Worm (Caenorhabditis elegans) whole organism, L1 larva: ENCODE results near the gene gln-5.
"Not testable (repeated sequence)": the region's sequence is repeated elsewhere in the genome, so short reads cannot be mapped to it uniquely, and the experiment has no call there.

Source experiments
- C16A3.4 ChIP-seq: fragments of 150-350 bp; optimal IDR thresholded peaks from 2 replicates; lab custom pipeline; 2014; ENCODE audit warnings: missing biosample characterization, missing genetic modification characterization
- C34B4.2 ChIP-seq: sonication (generic microtip); optimal IDR thresholded peaks from 2 replicates; lab custom pipeline; 2017; ENCODE audit warnings: mild to moderate bottlenecking, missing genetic modification characterization, missing compliant biosample characterization
- Y116A8C.19 ChIP-seq: sonication (generic microtip); optimal IDR thresholded peaks from 2 replicates; lab custom pipeline; 2016; ENCODE audit warnings: missing compliant biosample characterization, missing genetic modification characterization, borderline replicate concordance
- aha-1 ChIP-seq: fragments of 150-350 bp; optimal IDR thresholded peaks from 2 replicates; lab custom pipeline; 2014; ENCODE audit warnings: missing biosample characterization, missing genetic modification characterization
- blmp-1 ChIP-seq: fragments of 150-350 bp; optimal IDR thresholded peaks from 2 replicates; lab custom pipeline; 2014; ENCODE audit warnings: missing biosample characterization, missing genetic modification characterization
- ceh-8 ChIP-seq: fragments of 200-800 bp; sonication (Bioruptor generic); optimal IDR thresholded peaks from 2 replicates; lab custom pipeline; 2018; ENCODE audit warnings: mild to moderate bottlenecking, missing genetic modification characterization, moderate library complexity, missing compliant biosample characterization
- dpl-1 ChIP-seq, 3 experiments: fragments of 150-350 bp in 2 of 3; sonication (generic microtip) in 1 of 3; optimal IDR thresholded peaks; 2 replicates each; lab custom pipeline; 2014 to 2017; ENCODE audit warnings: missing biosample characterization in 3 of 3, missing genetic modification characterization in 3 of 3, missing genetic modification reagents in 3 of 3
- efl-1 ChIP-seq, 4 experiments: fragments of 150-350 bp; optimal IDR thresholded peaks in 3 of 4; peaks in 1 of 4; 1 replicate in 1 of 4; 2 replicates in 3 of 4; lab custom pipeline; 2014; ENCODE audit warnings: missing biosample characterization in 2 of 4, missing genetic modification characterization in 2 of 4, missing genetic modification reagents in 2 of 4
- elt-2 ChIP-seq: sonication (generic microtip); optimal IDR thresholded peaks from 2 replicates; lab custom pipeline; 2016; ENCODE audit warnings: missing genetic modification characterization, mild to moderate bottlenecking, inconsistent platforms, missing compliant biosample characterization, missing genetic modification reagents
- elt-3 ChIP-seq, 6 experiments: fragments of 150-350 bp in 1 of 6; sonication (generic microtip); optimal IDR thresholded peaks; 2 replicates each; lab custom pipeline; 2017 to 2018; ENCODE audit warnings: missing biosample characterization in 6 of 6, missing genetic modification characterization in 6 of 6, inconsistent platforms in 1 of 6
- ets-5 ChIP-seq: fragments of 200-800 bp; sonication (Bioruptor generic); IDR thresholded peaks from 2 replicates; pipeline ENCODE4 v1.3.6; 2022; ENCODE audit warnings: missing genetic modification characterization, missing compliant biosample characterization
- fkh-4 ChIP-seq: sonication (generic microtip); optimal IDR thresholded peaks from 2 replicates; lab custom pipeline; 2016; ENCODE audit warnings: missing compliant biosample characterization, missing genetic modification characterization, borderline replicate concordance
- fkh-8 ChIP-seq: sonication (generic microtip); optimal IDR thresholded peaks from 2 replicates; lab custom pipeline; 2016; ENCODE audit warnings: mild to moderate bottlenecking, missing genetic modification characterization, missing compliant biosample characterization
- hlh-17 ChIP-seq: fragments of 200-800 bp; sonication (Bioruptor generic); optimal IDR thresholded peaks from 2 replicates; lab custom pipeline; 2018; ENCODE audit warnings: missing genetic modification characterization, mild to moderate bottlenecking, missing compliant biosample characterization, moderate library complexity, borderline replicate concordance
- isw-1 ChIP-seq: fragments of 200-800 bp; sonication (Bioruptor generic); IDR thresholded peaks from 2 replicates; pipeline ENCODE4 v1.3.6; 2022; ENCODE audit warnings: missing genetic modification characterization, missing compliant biosample characterization
- lin-35 ChIP-seq, 2 experiments: fragments of 150-350 bp; optimal IDR thresholded peaks; 2 replicates each; lab custom pipeline; 2014; ENCODE audit warnings: missing biosample characterization in 2 of 2, missing genetic modification characterization in 2 of 2, missing genetic modification reagents in 2 of 2
- nhr-19 ChIP-seq: fragments of 200-800 bp; sonication (Bioruptor generic); conservative IDR thresholded peaks from 2 replicates; pipeline ENCODE4 v1.3.6; 2022; ENCODE audit warnings: missing genetic modification characterization, missing compliant biosample characterization
- nhr-28 ChIP-seq: fragments of 150-350 bp; optimal IDR thresholded peaks from 2 replicates; lab custom pipeline; 2014; ENCODE audit warnings: missing biosample characterization, missing genetic modification characterization
- nhr-71 ChIP-seq: sonication (generic microtip); optimal IDR thresholded peaks from 2 replicates; lab custom pipeline; 2016; ENCODE audit warnings: mild to moderate bottlenecking, missing genetic modification characterization, moderate library complexity, missing compliant biosample characterization
- nhr-90 ChIP-seq: sonication (generic microtip); optimal IDR thresholded peaks from 2 replicates; lab custom pipeline; 2016; ENCODE audit warnings: mild to moderate bottlenecking, missing genetic modification characterization, missing compliant biosample characterization; ENCODE audit not compliant: poor library complexity
- pax-3 ChIP-seq: fragments of 200-800 bp; sonication (Bioruptor generic); optimal IDR thresholded peaks from 2 replicates; lab custom pipeline; 2018; ENCODE audit warnings: mild to moderate bottlenecking, missing genetic modification characterization, moderate library complexity, missing compliant biosample characterization
- rnt-1 ChIP-seq: sonication (generic microtip); optimal IDR thresholded peaks from 2 replicates; lab custom pipeline; 2016; ENCODE audit warnings: mild to moderate bottlenecking, missing genetic modification characterization, moderate library complexity, missing compliant biosample characterization
- snpc-4 ChIP-seq: fragments of 150-350 bp; optimal IDR thresholded peaks from 2 replicates; lab custom pipeline; 2014; ENCODE audit warnings: missing biosample characterization, missing genetic modification characterization
- tlp-1 ChIP-seq: fragments of 150-350 bp; optimal IDR thresholded peaks from 2 replicates; lab custom pipeline; 2014; ENCODE audit warnings: missing biosample characterization, missing genetic modification characterization

The gln-5 gene

DNA sequence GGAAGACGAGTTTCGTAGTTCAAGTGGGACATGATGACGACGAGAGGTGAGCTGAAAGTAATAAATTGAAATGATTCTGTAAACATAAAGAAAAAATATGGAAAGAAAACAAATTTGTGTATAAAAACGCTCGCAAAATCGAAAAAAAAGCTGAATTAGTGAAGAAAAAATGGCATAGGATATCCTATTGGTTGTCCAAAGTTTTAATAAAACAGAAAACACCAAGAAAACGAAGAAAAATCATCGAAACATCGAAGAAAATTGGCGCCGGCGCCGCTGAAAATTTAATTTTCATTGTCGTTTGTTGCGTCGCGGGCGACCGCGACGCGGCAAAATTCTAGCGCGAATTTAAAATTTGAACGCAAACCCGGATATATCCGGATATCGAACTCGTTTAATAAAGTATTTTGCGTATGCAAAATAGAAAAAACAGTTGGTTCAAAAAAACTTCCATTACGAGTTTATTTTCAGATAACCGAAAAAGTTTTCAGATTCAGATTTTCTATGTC is at the start of gene gln-5:
Gene gln-5 (minus strand): TSS at position 51 of the 509 bp plus-strand sequence.
- TF ChIP-seq Y116A8C.19 (tag; lab: Kevin White, UChicago) = no peak
- peak in 1 of 2 experiments; percentile 29 for TF ChIP-seq efl-1 (optimal IDR thresholded peaks at IDR 0.05; lab: Kevin White, UChicago)
- TF ChIP-seq efl-1 (GFP tag; optimal IDR thresholded peaks at IDR 0.05 in 1 of 2; lab: Kevin White, UChicago) = peak in 1 of 2 experiments; percentile 31

DNA sequence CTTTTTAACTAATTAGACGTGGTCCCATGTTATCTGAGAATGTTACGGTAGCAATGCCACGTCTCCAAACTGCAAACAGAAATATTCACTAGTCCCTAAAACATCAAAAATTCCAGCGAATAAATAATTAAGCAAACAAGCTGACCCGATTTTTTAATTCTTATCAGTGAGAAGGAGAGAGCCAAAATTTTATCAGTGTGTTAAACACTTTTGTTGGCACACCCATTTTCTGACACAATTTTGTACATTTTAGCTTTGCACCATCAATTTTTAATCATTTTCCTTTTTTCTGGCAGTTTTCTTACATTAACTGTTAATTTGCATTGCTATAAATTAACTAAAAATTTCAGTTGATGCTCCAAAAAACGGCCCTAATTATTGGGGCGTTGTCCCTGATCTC is 47.0 kb upstream of the gln-5 start, which contains the start of gene C49C3.4:
Gene C49C3.4 (plus strand): TSS at position 351 of the 400 bp plus-strand sequence.
- no peak for TF ChIP-seq elt-3 (tag; optimal IDR thresholded peaks at IDR 0.05; lab: Kevin White, UChicago)
- TF ChIP-seq lin-35 (GFP tag; optimal IDR thresholded peaks at IDR 0.05; lab: Kevin White, UChicago) = peak in 1 of 2 experiments; percentile 4
- no peak for TF ChIP-seq dpl-1 (GFP tag; optimal IDR thresholded peaks at IDR 0.05; lab: Kevin White, UChicago)
- TF ChIP-seq elt-2 (tag; lab: Kevin White, UChicago) = peak; percentile 52
- no peak for TF ChIP-seq aha-1
- no peak for TF ChIP-seq nhr-90 (tag; lab: Kevin White, UChicago)
- no peak for TF ChIP-seq blmp-1 (tag; lab: Kevin White, UChicago)
- TF ChIP-seq fkh-4 (tag; lab: Kevin White, UChicago) = no peak
- no peak for TF ChIP-seq nhr-19 (GFP tag; lab: Robert Waterston, UW)
- TF ChIP-seq C34B4.2 = no peak
- no peak for TF ChIP-seq hlh-17
- TF ChIP-seq snpc-4 (tag; lab: Kevin White, UChicago) = no peak
- TF ChIP-seq ets-5 (GFP tag; lab: Robert Waterston, UW) = no peak
- no peak for TF ChIP-seq C16A3.4

DNA sequence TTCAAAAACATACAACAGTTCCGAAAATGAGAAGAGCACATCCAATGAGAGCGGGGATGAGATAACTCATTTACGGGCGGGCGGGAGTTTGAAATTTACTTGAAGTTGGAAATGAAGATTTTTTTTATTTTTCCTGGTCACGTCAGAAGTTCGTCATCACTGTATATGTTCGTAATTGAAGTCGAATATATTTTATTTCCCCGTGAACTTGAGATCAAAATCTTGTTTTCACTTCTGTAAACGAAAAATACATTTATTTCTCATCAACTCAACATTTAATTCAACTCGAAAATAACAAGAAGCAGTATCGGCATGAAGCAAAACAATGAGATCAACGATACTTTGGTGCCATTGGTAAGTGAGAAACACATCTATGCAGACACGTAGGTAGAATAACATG is 42.9 kb upstream of the gln-5 start, which contains the start of gene C49C3.20:
Gene C49C3.20 (minus strand): TSS at position 101 of the 400 bp plus-strand sequence.
- no peak for TF ChIP-seq nhr-71 (tag; lab: Kevin White, UChicago)
- no peak for TF ChIP-seq Y116A8C.19 (tag; lab: Kevin White, UChicago)

DNA sequence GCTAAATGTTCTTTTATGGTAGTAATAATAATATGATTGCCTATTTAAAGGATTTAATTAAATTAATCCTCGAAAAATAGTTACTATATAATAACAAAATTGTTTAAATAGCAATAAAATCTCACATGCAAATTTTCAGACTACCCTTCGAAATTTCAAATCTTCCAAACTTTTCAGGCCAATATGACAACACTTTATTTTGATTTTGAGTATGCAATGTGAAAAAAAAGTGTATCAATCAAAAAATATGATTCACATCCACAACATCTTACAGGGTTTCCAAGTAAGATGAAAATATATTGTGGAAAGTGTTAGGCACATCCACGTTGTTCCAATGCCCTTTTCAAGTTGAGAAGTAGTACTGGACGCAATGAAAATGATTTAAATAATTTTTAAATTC is 38.4 kb upstream of the gln-5 start, which contains the start of gene snf-9:
Gene snf-9 (plus strand): TSS at position 301 of the 400 bp plus-strand sequence.
- no peak for TF ChIP-seq pax-3 (tag; lab: Kevin White, UChicago)
- TF ChIP-seq rnt-1 (tag; lab: Kevin White, UChicago) = no peak

DNA sequence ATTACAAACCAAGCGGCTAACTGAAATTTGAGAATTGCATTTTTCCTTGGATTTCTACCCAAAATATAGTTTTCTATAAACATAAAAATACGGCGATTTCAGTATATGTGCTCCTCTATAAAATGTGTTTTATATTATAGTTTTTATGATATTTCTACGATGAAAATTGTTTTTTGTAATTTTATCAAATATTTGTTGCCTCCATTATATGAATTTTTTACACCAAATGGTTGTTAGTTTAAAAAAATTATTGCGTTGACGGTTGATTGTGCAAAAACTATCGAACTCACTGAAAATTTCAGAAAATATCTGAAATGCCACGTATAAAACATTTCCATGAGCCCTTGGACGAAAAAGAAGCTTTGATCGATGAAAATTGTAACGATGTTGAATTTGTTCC is 34.8 kb upstream of the gln-5 start, which contains the start of gene T28F3.9:
Gene T28F3.9 (plus strand): TSS at position 301 of the 400 bp plus-strand sequence.
- TF ChIP-seq efl-1 (optimal IDR thresholded peaks at IDR 0.05; lab: Kevin White, UChicago) (no peak), efl-1 (GFP tag; optimal IDR thresholded peaks at IDR 0.05 in 1 of 2; lab: Kevin White, UChicago) (peak in 1 of 2 experiments; percentile 35), ceh-8 (no peak), tlp-1 (tag; lab: Kevin White, UChicago) (no peak)

DNA sequence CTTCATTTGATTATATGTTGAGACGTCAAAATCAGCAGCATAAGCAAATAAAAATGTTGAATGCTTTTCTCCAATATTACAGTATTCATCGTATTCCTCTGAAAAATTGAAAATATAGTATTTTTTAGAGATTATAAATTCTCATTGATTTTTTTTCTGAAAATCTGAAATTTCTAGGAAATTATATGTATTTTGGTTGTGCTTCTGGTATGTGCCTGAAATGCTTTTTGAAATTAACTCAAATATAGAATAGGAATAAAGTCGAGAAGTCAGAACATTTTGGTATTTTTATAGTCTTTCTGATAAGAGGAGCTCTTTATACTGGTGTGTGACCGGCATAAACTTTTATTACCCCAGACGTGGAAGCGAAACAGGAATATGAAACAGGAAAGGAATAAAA is 33.8 kb upstream of the gln-5 start, which contains the start of gene T28F3.8:
Gene T28F3.8 (minus strand): TSS at position 101 of the 400 bp plus-strand sequence.
- not testable (repeated sequence) for TF ChIP-seq isw-1; fkh-8 (tag; lab: Kevin White, UChicago); C34B4.2

DNA sequence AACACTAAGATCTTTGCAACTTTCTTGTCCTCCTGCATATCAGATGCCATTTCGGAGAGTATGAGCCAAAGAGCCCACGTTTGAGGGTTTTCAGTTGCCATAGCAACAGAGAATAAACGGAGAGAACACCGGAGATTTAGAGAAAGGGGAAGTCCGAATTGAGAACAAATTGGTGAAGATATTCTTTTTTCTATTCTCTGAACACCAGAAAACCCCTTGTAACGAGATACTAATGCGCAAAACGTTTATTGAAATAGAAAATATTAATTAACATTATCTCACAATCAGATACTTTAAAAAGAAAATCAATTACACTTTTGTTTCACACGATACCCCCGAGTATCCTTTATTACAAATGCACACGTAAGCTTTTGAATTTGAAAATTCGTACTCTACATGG is 28.5 kb upstream of the gln-5 start, which contains the start of gene ifta-2:
Gene ifta-2 (minus strand): TSS at position 101 of the 400 bp plus-strand sequence.
- no peak for TF ChIP-seq elt-2 (tag; lab: Kevin White, UChicago)
- TF ChIP-seq fkh-8 (tag; lab: Kevin White, UChicago) = peak; percentile 29

DNA sequence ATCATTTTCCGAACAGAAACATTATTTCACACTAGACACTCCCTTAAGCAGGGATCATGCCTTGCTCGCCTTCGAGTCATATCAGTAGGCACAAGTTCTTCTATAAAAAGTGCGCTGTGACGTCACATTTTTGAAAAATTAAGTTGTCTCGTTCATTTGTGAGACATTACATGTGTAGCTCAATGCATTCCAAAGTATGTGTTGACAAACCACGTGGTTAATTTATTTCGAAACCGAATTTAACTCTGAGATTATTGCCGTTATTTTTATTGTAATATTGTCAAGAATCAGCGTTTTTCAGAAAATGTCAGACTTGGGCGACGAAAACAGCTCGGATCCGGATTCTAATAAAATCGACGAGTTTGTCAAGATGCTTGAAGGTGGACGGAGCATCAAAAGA is 21.0 kb upstream of the gln-5 start, which contains the start of gene T28F3.5:
Gene T28F3.5 (plus strand): TSS at position 301 of the 400 bp plus-strand sequence.
- TF ChIP-seq nhr-28 (tag; lab: Kevin White, UChicago) (no peak), efl-1 (optimal IDR thresholded peaks at IDR 0.05; lab: Kevin White, UChicago) (no peak), efl-1 (GFP tag; optimal IDR thresholded peaks at IDR 0.05 in 1 of 2; lab: Kevin White, UChicago) (peak in 1 of 2 experiments; percentile 84)
